Worm (Caenorhabditis elegans): ENCODE data around the gene F26C11.3.

The F26C11.3 gene

DNA sequence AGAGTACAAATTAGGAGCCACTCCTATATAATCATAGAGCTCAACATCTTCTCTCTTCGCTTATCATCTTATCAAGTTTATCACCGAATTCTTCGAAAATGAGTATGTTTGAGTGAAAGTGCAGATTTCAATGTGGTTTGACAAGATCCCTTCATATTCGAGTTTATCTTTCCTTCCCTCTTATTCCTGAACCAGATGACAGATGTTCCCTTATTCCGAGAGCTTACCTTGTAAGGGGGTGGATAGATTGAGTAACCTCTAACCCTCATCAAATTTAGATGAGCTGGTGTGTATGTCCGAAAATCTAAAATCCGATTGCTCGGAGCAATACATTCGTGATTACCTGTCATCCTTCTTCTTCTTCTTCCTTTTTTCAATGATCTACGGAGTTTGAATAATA lies 33.8 kb upstream of the F26C11.3 start:
- TF ChIP-seq fkh-4 (tag; optimal IDR thresholded peaks at IDR 0.05; ENCODE audit: borderline replicate concordance): no peak
- TF ChIP-seq nhr-19 (GFP tag; conservative IDR thresholded peaks at IDR 0.05): no peak
- TF ChIP-seq nhr-71 (tag; optimal IDR thresholded peaks at IDR 0.05): no peak

DNA sequence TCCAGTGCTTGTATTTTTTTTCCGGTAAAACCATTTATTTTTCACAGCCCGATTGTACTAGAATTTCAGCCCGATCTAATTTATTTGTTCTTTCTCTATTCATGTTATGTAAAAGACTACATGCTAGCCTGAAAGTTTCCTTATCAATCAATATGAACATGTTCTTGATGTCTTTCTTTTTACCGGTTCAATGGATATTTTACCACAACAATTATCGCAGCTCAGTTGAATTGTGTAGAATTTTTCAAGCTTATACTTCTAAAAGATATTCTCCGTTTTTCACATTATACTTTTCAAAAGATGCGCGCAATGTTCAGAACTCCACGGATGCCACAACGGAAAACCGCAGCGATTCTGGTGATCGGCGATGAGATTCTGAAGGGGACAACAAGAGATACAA lies 28.9 kb upstream of the F26C11.3 start, which contains the start of gene flad-1:
Gene flad-1, plus strand, starts transcription at position 301 of the 400 bp plus-strand sequence.
- TF ChIP-seq lin-13 (GFP tag; optimal IDR thresholded peaks at IDR 0.05): no peak
- no peak for TF ChIP-seq hpl-2 (GFP tag; optimal IDR thresholded peaks at IDR 0.05)
- TF ChIP-seq elt-3 (tag; optimal IDR thresholded peaks at IDR 0.05): no peak
- TF ChIP-seq ets-5 (GFP tag; IDR thresholded peaks at IDR 0.05): no peak

DNA sequence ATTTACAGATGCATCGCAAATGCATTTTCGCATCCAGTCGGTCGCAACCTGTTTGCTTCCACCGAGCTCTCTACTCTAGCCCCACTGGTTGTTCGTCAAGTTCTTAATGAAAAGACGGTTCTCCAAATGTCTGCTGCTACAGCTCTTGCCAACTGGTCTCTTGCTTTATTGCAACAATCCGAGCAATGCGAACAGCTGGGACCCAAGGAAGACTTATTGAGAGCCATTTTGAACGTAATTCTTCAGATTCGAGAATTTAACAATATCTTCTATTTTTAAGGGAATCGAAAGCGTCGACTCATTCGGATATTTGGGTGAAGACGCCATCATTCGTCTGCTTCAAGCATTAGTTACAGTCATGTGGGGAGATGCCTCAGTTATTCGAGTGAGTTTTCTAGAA lies 28.3 kb upstream of the F26C11.3 start:
- TF ChIP-seq nhr-77 (tag; optimal IDR thresholded peaks at IDR 0.05): no peak
- TF ChIP-seq isw-1 (GFP tag; IDR thresholded peaks at IDR 0.05): no peak
- TF ChIP-seq tlp-1 (tag; optimal IDR thresholded peaks at IDR 0.05): no peak
- TF ChIP-seq snu-23 (GFP tag; optimal IDR thresholded peaks at IDR 0.05): no peak
- TF ChIP-seq ztf-4 (tag; optimal IDR thresholded peaks at IDR 0.05): no peak

DNA sequence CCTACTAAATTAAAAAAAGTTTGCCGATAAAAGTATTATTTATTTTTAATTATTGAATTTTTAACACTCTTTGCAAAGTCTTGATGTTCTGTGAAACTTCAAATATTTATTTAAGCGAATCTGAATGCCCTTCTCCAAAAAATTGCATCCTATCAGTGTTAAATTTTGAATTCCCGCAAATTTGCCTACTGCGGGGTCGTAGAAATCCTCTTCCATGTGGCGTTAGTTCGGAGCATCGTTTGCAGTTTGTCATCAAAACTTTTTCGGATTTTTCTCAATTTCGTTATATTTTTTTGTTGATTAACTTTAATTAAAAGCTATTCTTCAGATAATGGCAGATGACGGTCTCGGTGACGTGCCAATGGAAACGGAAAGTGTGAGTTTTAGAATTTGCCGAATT lies 25.5 kb upstream of the F26C11.3 start, which contains the start of gene ufd-3:
Gene ufd-3, plus strand, starts transcription at position 324 of the 400 bp plus-strand sequence.
- TF ChIP-seq pax-3 (tag; optimal IDR thresholded peaks at IDR 0.05) (peak; percentile 90), nhr-77 (tag; optimal IDR thresholded peaks at IDR 0.05) (peak; percentile 48), jun-1 (tag; optimal IDR thresholded peaks at IDR 0.05) (peak; percentile 68), mab-9 (GFP tag; IDR thresholded peaks at IDR 0.05) (peak; percentile 71), aly-2 (tag; optimal IDR thresholded peaks at IDR 0.05) (peak; percentile 37), irx-1 (tag; optimal IDR thresholded peaks at IDR 0.05) (peak; percentile 95), lir-3 (tag; optimal IDR thresholded peaks at IDR 0.05; ENCODE audit: poor library complexity) (peak; percentile 97), C16A3.4 (tag; optimal IDR thresholded peaks at IDR 0.05) (peak; percentile 93), sup-37 (GFP tag; optimal IDR thresholded peaks at IDR 0.05) (peak; percentile 59), ceh-82 (tag; optimal IDR thresholded peaks at IDR 0.05) (peak; percentile 83 to 92 (median 88)), nhr-28 (tag; optimal IDR thresholded peaks at IDR 0.05) (no peak), sox-4 (tag; optimal IDR thresholded peaks at IDR 0.05) (peak; percentile 92), nhr-19 (GFP tag; conservative IDR thresholded peaks at IDR 0.05) (peak; percentile 88), egl-27 (tag; optimal IDR thresholded peaks at IDR 0.05) (no peak), tbx-2 (tag; optimal IDR thresholded peaks at IDR 0.05) (peak; percentile 93), C04F5.9 (tag; optimal IDR thresholded peaks at IDR 0.05) (peak; percentile 85), nhr-90 (tag; optimal IDR thresholded peaks at IDR 0.05; ENCODE audit: poor library complexity) (peak; percentile 93), ceh-63 (GFP tag; optimal IDR thresholded peaks at IDR 0.05) (no peak), lin-15B (tag; optimal IDR thresholded peaks at IDR 0.05) (peak; percentile 93), egl-13 (tag; optimal IDR thresholded peaks at IDR 0.05) (peak; percentile 92), zip-4 (GFP tag; optimal IDR thresholded peaks at IDR 0.05) (peak; percentile 45), ama-1 (optimal IDR thresholded peaks at IDR 0.05) (peak; percentile 15), F16B12.6 (tag; optimal IDR thresholded peaks at IDR 0.05) (peak; percentile 59), ceh-8 (GFP tag; optimal IDR thresholded peaks at IDR 0.05) (peak; percentile 61), pqm-1 (tag; optimal IDR thresholded peaks at IDR 0.05) (no peak), unc-98 (GFP tag; IDR thresholded peaks at IDR 0.05) (peak; percentile 86), hlh-4 (tag; optimal IDR thresholded peaks at IDR 0.05) (peak; percentile 63), dsc-1 (tag; optimal IDR thresholded peaks at IDR 0.05) (peak; percentile 90), ceh-88 (GFP tag; IDR thresholded peaks at IDR 0.05) (peak; percentile 76), nhr-71 (tag; optimal IDR thresholded peaks at IDR 0.05) (peak; percentile 96), unc-86 (tag; optimal IDR thresholded peaks at IDR 0.05) (peak; percentile 85), fkh-10 (GFP tag; optimal IDR thresholded peaks at IDR 0.05) (peak; percentile 50), dpl-1 (GFP tag; optimal IDR thresholded peaks at IDR 0.05) (peak; percentile 95 to 98 (median 97)), efl-3 (GFP tag; optimal IDR thresholded peaks at IDR 0.05) (no peak), nhr-237 (tag; optimal IDR thresholded peaks at IDR 0.05) (peak; percentile 37), ceh-90 (tag; optimal IDR thresholded peaks at IDR 0.05) (peak; percentile 92), lin-39 (tag; optimal IDR thresholded peaks at IDR 0.05) (peak; percentile 73), nhr-11 (tag; optimal IDR thresholded peaks at IDR 0.05) (peak; percentile 89), ces-1 (GFP tag; optimal IDR thresholded peaks at IDR 0.05) (no peak)
